Worm (Caenorhabditis elegans) whole organism, L2 larva: ENCODE results near the gene T21B4.15.

Experiments used
- aly-2 ChIP-seq: fragments of 150-350 bp; optimal IDR thresholded peaks from 2 replicates; lab custom pipeline; 2014; ENCODE audit warnings: missing biosample characterization, missing genetic modification characterization
- ceh-82 ChIP-seq: fragments of 150-350 bp; optimal IDR thresholded peaks from 2 replicates; lab custom pipeline; 2014; ENCODE audit warnings: missing biosample characterization, missing genetic modification characterization
- mdl-1 ChIP-seq, 2 experiments: fragments of 150-350 bp in 1 of 2; sonication (generic microtip) in 1 of 2; optimal IDR thresholded peaks; 2 replicates each; lab custom pipeline; 2017; ENCODE audit warnings: missing biosample characterization in 2 of 2, missing genetic modification characterization in 2 of 2
- nhr-77 ChIP-seq: fragments of 150-350 bp; optimal IDR thresholded peaks from 2 replicates; lab custom pipeline; 2014; ENCODE audit warnings: missing biosample characterization, missing genetic modification characterization
- snpc-4 ChIP-seq: fragments of 150-350 bp; optimal IDR thresholded peaks from 2 replicates; lab custom pipeline; 2014; ENCODE audit warnings: missing biosample characterization, missing genetic modification characterization

DNA sequence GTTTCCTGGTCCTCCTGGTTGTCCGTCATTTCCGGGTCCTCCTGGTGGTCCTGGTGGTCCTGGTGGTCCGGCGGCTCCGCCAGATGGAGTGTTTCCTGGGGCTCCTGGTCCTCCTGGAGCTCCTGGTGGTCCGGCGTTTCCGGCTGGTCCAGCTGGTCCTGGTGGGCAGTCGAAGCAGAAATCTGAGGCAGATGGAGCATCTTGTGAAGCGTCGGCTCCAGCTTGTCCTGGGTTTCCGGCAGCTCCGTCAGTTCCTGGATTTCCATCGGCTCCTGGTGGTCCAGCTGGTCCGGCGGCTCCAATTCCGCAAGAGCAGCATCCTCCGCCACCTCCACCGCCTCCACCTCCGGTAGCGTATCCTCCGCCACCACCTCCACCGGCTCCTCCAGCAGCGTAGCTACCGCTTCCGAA, 4.1 kb downstream of the T21B4.15 start:
- TF ChIP-seq aly-2 (no peak), nhr-77 (no peak), ceh-82 (tag; lab: Kevin White, UChicago) (no peak), mdl-1 (tag; optimal IDR thresholded peaks at IDR 0.05; lab: Kevin White, UChicago) (no peak), snpc-4 (tag; lab: Kevin White, UChicago) (no peak)
